Worm (Caenorhabditis elegans) whole organism, L3 larva: Measurements from ENCODE around the gene F09C6.10.

Source experiments
- lin-39 ChIP-seq: fragments of 150-350 bp; optimal IDR thresholded peaks from 2 replicates; lab custom pipeline; 2018; ENCODE audit warnings: missing biosample characterization, missing genetic modification reagents, missing genetic modification characterization
- unc-62 ChIP-seq: fragments of 150-350 bp; sonication (generic microtip); optimal IDR thresholded peaks from 4 replicates; lab custom pipeline; 2014; ENCODE audit warnings: missing biosample characterization, missing genetic modification reagents, missing genetic modification characterization

Gene F09C6.10

ce11 chrV:16865404-16865803 is 50.6 kb downstream of the F09C6.10 start, which contains the start of gene clec-28:
Gene clec-28 (plus strand): TSS chrV:16865704.
- TF ChIP-seq lin-39 (no peak), unc-62 (no peak)
